Fruit fly (Drosophila melanogaster) whole organism, embryonic: ENCODE results near the gene CG17140.

ENCODE experiments used
- Adf1 ChIP-seq: fragments of 200-800 bp; sonication (Bioruptor generic); IDR thresholded peaks from 2 replicates; pipeline ENCODE4 v1.3.6; 2022; ENCODE audit warnings: missing biosample characterization, missing genetic modification characterization
- CG10366 ChIP-seq: fragments of 200-800 bp; sonication (Bioruptor generic); IDR thresholded peaks from 2 replicates; pipeline ENCODE4 v1.3.6; 2022; ENCODE audit warnings: missing biosample characterization, missing genetic modification characterization
- CG11398 ChIP-seq: fragments of 200-800 bp; sonication (Bioruptor generic); optimal IDR thresholded peaks from 2 replicates; lab custom pipeline; 2016; ENCODE audit warnings: missing biosample characterization, missing genetic modification characterization
- CG11560 ChIP-seq: fragments of 200-800 bp; sonication (Bioruptor generic); IDR thresholded peaks from 3 replicates; pipeline ENCODE4 v1.3.6; 2022; ENCODE audit warnings: missing biosample characterization, missing genetic modification characterization
- CG13894 ChIP-seq: fragments of 200-800 bp; sonication (Bioruptor generic); optimal IDR thresholded peaks from 3 replicates; lab custom pipeline; 2018; ENCODE audit warnings: missing biosample characterization, mild to moderate bottlenecking, missing genetic modification characterization, moderate library complexity
- CG14860 ChIP-seq: fragments of 200-800 bp; sonication (Bioruptor generic); IDR thresholded peaks from 3 replicates; pipeline ENCODE4 v1.3.6; 2022; ENCODE audit warnings: missing biosample characterization, missing genetic modification characterization; ENCODE audit not compliant: partially characterized antibody
- CG14965 ChIP-seq: fragments of 200-800 bp; sonication (Bioruptor generic); optimal IDR thresholded peaks from 2 replicates; lab custom pipeline; 2016; ENCODE audit warnings: missing biosample characterization, missing genetic modification characterization, borderline replicate concordance
- CG17612 ChIP-seq: fragments of 200-800 bp; sonication (Bioruptor generic); IDR thresholded peaks from 2 replicates; pipeline ENCODE4 v1.3.6; 2022; ENCODE audit warnings: missing biosample characterization, missing genetic modification characterization
- CG2202 ChIP-seq: fragments of 200-800 bp; sonication (Bioruptor generic); optimal IDR thresholded peaks from 2 replicates; lab custom pipeline; 2018; ENCODE audit warnings: missing biosample characterization, mild to moderate bottlenecking, missing genetic modification characterization
- CG3065 ChIP-seq: fragments of 200-800 bp; sonication (Bioruptor generic); optimal IDR thresholded peaks from 2 replicates; lab custom pipeline; 2016; ENCODE audit warnings: missing biosample characterization, missing genetic modification characterization
- CG31224 ChIP-seq: fragments of 200-800 bp; sonication (Bioruptor generic); IDR thresholded peaks from 2 replicates; pipeline ENCODE4 v1.3.6; 2022; ENCODE audit warnings: missing biosample characterization, missing genetic modification characterization
- CG3163 ChIP-seq: fragments of 200-800 bp; sonication (Bioruptor generic); optimal IDR thresholded peaks from 3 replicates; lab custom pipeline; 2016; ENCODE audit warnings: missing biosample characterization, missing genetic modification characterization
- CG3847 ChIP-seq: fragments of 200-800 bp; sonication (Bioruptor generic); IDR thresholded peaks from 2 replicates; pipeline ENCODE4 v1.3.6; 2022; ENCODE audit warnings: missing biosample characterization, missing genetic modification characterization
- CG4424 ChIP-seq: fragments of 200-800 bp; sonication (Bioruptor generic); optimal IDR thresholded peaks from 3 replicates; lab custom pipeline; 2016; ENCODE audit warnings: missing biosample characterization, missing genetic modification characterization
- CG4730 ChIP-seq: fragments of 200-800 bp; sonication (Bioruptor generic); IDR thresholded peaks from 2 replicates; pipeline ENCODE4 v1.3.6; 2022; ENCODE audit warnings: missing biosample characterization, missing genetic modification characterization
- CG5245 ChIP-seq: fragments of 200-800 bp; sonication (Bioruptor generic); optimal IDR thresholded peaks from 3 replicates; lab custom pipeline; 2016; ENCODE audit warnings: missing biosample characterization, missing genetic modification characterization
- CG6272 ChIP-seq: fragments of 200-800 bp; sonication (Bioruptor generic); IDR thresholded peaks from 2 replicates; pipeline ENCODE4 v1.3.6; 2022; ENCODE audit warnings: missing biosample characterization, missing genetic modification characterization
- CG6683 ChIP-seq: fragments of 200-800 bp; sonication (Bioruptor generic); optimal IDR thresholded peaks from 2 replicates; lab custom pipeline; 2017; ENCODE audit warnings: missing biosample characterization, mild to moderate bottlenecking, missing genetic modification characterization, missing genetic modification reagents
- CG6813 ChIP-seq: fragments of 200-800 bp; sonication (Bioruptor generic); optimal IDR thresholded peaks from 2 replicates; lab custom pipeline; 2017; ENCODE audit warnings: missing biosample characterization, missing genetic modification characterization, mild to moderate bottlenecking, moderate library complexity, missing genetic modification reagents
- CG7556 ChIP-seq: fragments of 200-800 bp; sonication (Bioruptor generic); optimal IDR thresholded peaks from 2 replicates; lab custom pipeline; 2017; ENCODE audit warnings: missing biosample characterization, mild to moderate bottlenecking, missing genetic modification characterization
- CG9215 ChIP-seq: fragments of 200-800 bp; sonication (Bioruptor generic); IDR thresholded peaks from 2 replicates; pipeline ENCODE4 v1.3.6; 2022; ENCODE audit warnings: missing biosample characterization, missing genetic modification characterization
- D ChIP-seq, 2 experiments: fragments of 200-800 bp in 1 of 2; fragments of >200 bp in 1 of 2; sonication (Bioruptor generic) in 1 of 2; optimal IDR thresholded peaks; 2 replicates in 1 of 2; 3 replicates in 1 of 2; lab custom pipeline; 2017; ENCODE audit warnings: mild to moderate bottlenecking in 1 of 2, missing biosample characterization in 1 of 2, missing genetic modification characterization in 1 of 2, missing genetic modification reagents in 1 of 2
- Dref ChIP-seq: fragments of 200-800 bp; sonication (Bioruptor generic); IDR thresholded peaks from 2 replicates; pipeline ENCODE4 v1.3.6; 2022; ENCODE audit warnings: missing biosample characterization, missing genetic modification characterization
- Drgx ChIP-seq: fragments of 200-800 bp; sonication (Bioruptor generic); IDR thresholded peaks from 2 replicates; pipeline ENCODE4 v1.3.6; 2022; ENCODE audit warnings: missing biosample characterization, missing genetic modification characterization
- Fer2 ChIP-seq: fragments of 200-800 bp; sonication (Bioruptor generic); optimal IDR thresholded peaks from 2 replicates; lab custom pipeline; 2018; ENCODE audit warnings: missing biosample characterization, mild to moderate bottlenecking, missing genetic modification characterization, moderate library complexity
- HLH54F ChIP-seq: fragments of 200-800 bp; sonication (Bioruptor generic); optimal IDR thresholded peaks from 3 replicates; lab custom pipeline; 2016; ENCODE audit warnings: missing biosample characterization, missing genetic modification characterization
- Jarid2 ChIP-seq: fragments of 200-800 bp; sonication (Bioruptor generic); optimal IDR thresholded peaks from 3 replicates; lab custom pipeline; 2017; ENCODE audit warnings: mild to moderate bottlenecking, missing biosample characterization, missing genetic modification reagents, missing genetic modification characterization
- Lhr ChIP-seq: fragments of 200-800 bp; sonication (Bioruptor generic); optimal IDR thresholded peaks from 3 replicates; lab custom pipeline; 2017; ENCODE audit warnings: mild to moderate bottlenecking, missing biosample characterization, missing genetic modification reagents, missing genetic modification characterization
- Lim3 ChIP-seq: fragments of 200-800 bp; sonication (Bioruptor generic); IDR thresholded peaks from 2 replicates; pipeline ENCODE4 v1.3.6; 2022; ENCODE audit warnings: missing biosample characterization, missing genetic modification characterization
- Oaz ChIP-seq: fragments of 200-800 bp; sonication (Bioruptor generic); IDR thresholded peaks from 2 replicates; pipeline ENCODE4 v1.3.6; 2022; ENCODE audit warnings: missing biosample characterization, missing genetic modification characterization
- Sry-β ChIP-seq: fragments of 200-800 bp; sonication (Bioruptor generic); optimal IDR thresholded peaks from 2 replicates; lab custom pipeline; 2018; ENCODE audit warnings: missing biosample characterization, mild to moderate bottlenecking, missing genetic modification characterization, moderate library complexity
- ato ChIP-seq: fragments of 200-800 bp; sonication (Bioruptor generic); IDR thresholded peaks from 2 replicates; pipeline ENCODE4 v1.3.6; 2022; ENCODE audit warnings: missing biosample characterization, missing genetic modification characterization; ENCODE audit not compliant: partially characterized antibody
- disco-r ChIP-seq: fragments of 200-800 bp; sonication (Bioruptor generic); optimal IDR thresholded peaks from 2 replicates; lab custom pipeline; 2016; ENCODE audit warnings: missing biosample characterization, missing genetic modification characterization
- ftz-f1 ChIP-seq: fragments of 200-800 bp; sonication (Bioruptor generic); optimal IDR thresholded peaks from 2 replicates; lab custom pipeline; 2016; ENCODE audit warnings: missing biosample characterization, missing genetic modification characterization
- gcm2 ChIP-seq: fragments of 200-800 bp; sonication (Bioruptor generic); optimal IDR thresholded peaks from 2 replicates; lab custom pipeline; 2016; ENCODE audit warnings: missing biosample characterization, missing genetic modification characterization
- h ChIP-seq: fragments of >200 bp; optimal IDR thresholded peaks from 2 replicates; lab custom pipeline; 2017
- her ChIP-seq: fragments of 200-800 bp; sonication (Bioruptor generic); optimal IDR thresholded peaks from 2 replicates; lab custom pipeline; 2016; ENCODE audit warnings: missing biosample characterization, missing genetic modification characterization
- insv ChIP-seq, 2 experiments: fragments of 200-800 bp; sonication (Bioruptor generic); optimal IDR thresholded peaks; 3 replicates each; lab custom pipeline; 2016 to 2018; ENCODE audit warnings: missing biosample characterization in 2 of 2, missing genetic modification characterization in 2 of 2
- inv ChIP-seq: fragments of 200-800 bp; sonication (Bioruptor generic); IDR thresholded peaks from 2 replicates; pipeline ENCODE4 v1.3.6; 2022; ENCODE audit warnings: missing biosample characterization, missing genetic modification characterization; ENCODE audit not compliant: partially characterized antibody
- jing ChIP-seq: fragments of 200-800 bp; sonication (Bioruptor generic); optimal IDR thresholded peaks from 2 replicates; lab custom pipeline; 2018; ENCODE audit warnings: missing biosample characterization, mild to moderate bottlenecking, missing genetic modification characterization
- jumu ChIP-seq: fragments of 200-800 bp; sonication (Bioruptor generic); optimal IDR thresholded peaks from 3 replicates; lab custom pipeline; 2016; ENCODE audit warnings: missing biosample characterization, missing genetic modification characterization
- ken ChIP-seq: fragments of 200-800 bp; sonication (Bioruptor generic); IDR thresholded peaks from 3 replicates; pipeline ENCODE4 v1.3.6; 2022; ENCODE audit warnings: missing biosample characterization, missing genetic modification characterization
- lab ChIP-seq: fragments of 200-800 bp; sonication (Bioruptor generic); optimal IDR thresholded peaks from 3 replicates; lab custom pipeline; 2017; ENCODE audit warnings: missing biosample characterization, missing genetic modification characterization, mild to moderate bottlenecking, moderate library complexity, missing genetic modification reagents
- lbe ChIP-seq: fragments of 200-800 bp; sonication (Bioruptor generic); optimal IDR thresholded peaks from 2 replicates; lab custom pipeline; 2016; ENCODE audit warnings: missing biosample characterization, mild to moderate bottlenecking, missing genetic modification characterization
- odd ChIP-seq: fragments of 200-800 bp; sonication (Bioruptor generic); optimal IDR thresholded peaks from 2 replicates; lab custom pipeline; 2017; ENCODE audit warnings: missing biosample characterization, mild to moderate bottlenecking, missing genetic modification characterization
- p53 ChIP-seq: fragments of 200-800 bp; sonication (Bioruptor generic); optimal IDR thresholded peaks from 2 replicates; lab custom pipeline; 2016; ENCODE audit warnings: missing biosample characterization, missing genetic modification characterization
- ro ChIP-seq: fragments of 200-800 bp; sonication (Bioruptor generic); IDR thresholded peaks from 2 replicates; pipeline ENCODE4 v1.3.6; 2022; ENCODE audit warnings: missing biosample characterization, missing genetic modification characterization
- slou ChIP-seq: fragments of 200-800 bp; sonication (Bioruptor generic); optimal IDR thresholded peaks from 3 replicates; lab custom pipeline; 2016; ENCODE audit warnings: missing biosample characterization, missing genetic modification characterization
- stwl ChIP-seq: fragments of 200-800 bp; sonication (Bioruptor generic); optimal IDR thresholded peaks from 3 replicates; lab custom pipeline; 2018; ENCODE audit warnings: missing biosample characterization, mild to moderate bottlenecking, missing genetic modification characterization, moderate library complexity
- tin ChIP-seq: fragments of 200-800 bp; sonication (Bioruptor generic); optimal IDR thresholded peaks from 3 replicates; lab custom pipeline; 2016; ENCODE audit warnings: missing biosample characterization, missing genetic modification characterization
- yki ChIP-seq: fragments of >200 bp; optimal IDR thresholded peaks from 3 replicates; lab custom pipeline; 2018

CG17140 gene

dm6 chr2L:10856328-10856942 lies 11.0 kb upstream of the CG17140 start, which contains the start of gene Dnz1 (continued):
- TF ChIP-seq Fer2 (tag; lab: Kevin White, UChicago) (no peak), insv (GFP tag; optimal IDR thresholded peaks at IDR 0.05; lab: Kevin White, UChicago) (no peak), odd (no peak), CG14965 (no peak), CG7556 (GFP tag; lab: Kevin White, UChicago) (peak; percentile 16), CG9215 (peak; percentile 36; the same call in 1 of the 2 replicates), CG13894 (tag; lab: Kevin White, UChicago) (peak; percentile 39), lbe (GFP tag; lab: Kevin White, UChicago) (no peak), CG11398 (no peak), stwl (tag; lab: Kevin White, UChicago) (no peak), inv (GFP tag; lab: Robert Waterston, UW) (no peak), CG31224 (GFP tag; lab: Robert Waterston, UW) (peak; percentile 17; the same call in 1 of the 2 replicates), CG4424 (GFP tag; lab: Kevin White, UChicago) (peak; percentile 58), yki (lab: Kevin White, UChicago) (no peak), ro (GFP tag; lab: Robert Waterston, UW) (no peak), HLH54F (GFP tag; lab: Kevin White, UChicago) (peak; percentile 38), CG11560 (tag; lab: Robert Waterston, UW) (no peak; the same call in 2 of the 3 replicates), lab (GFP tag; lab: Kevin White, UChicago) (peak; percentile 51), Adf1 (peak; percentile 10; the same call in 1 of the 2 replicates), disco-r (no peak), Sry-β (no peak), CG3847 (GFP tag; lab: Robert Waterston, UW) (peak; percentile 65), Oaz (GFP tag; lab: Robert Waterston, UW) (no peak), Drgx (peak; percentile 40; the same call in 1 of the 2 replicates), CG3163 (GFP tag; lab: Kevin White, UChicago) (no peak), tin (GFP tag; lab: Kevin White, UChicago) (peak; percentile 27), ato (GFP tag; lab: Robert Waterston, UW) (no peak), Lim3 (GFP tag; lab: Robert Waterston, UW) (no peak), gcm2 (GFP tag; lab: Kevin White, UChicago) (no peak), CG4730 (GFP tag; lab: Robert Waterston, UW) (no peak), h (lab: Kevin White, UChicago) (no peak), slou (GFP tag; lab: Kevin White, UChicago) (peak; percentile 0), CG2202 (tag; lab: Kevin White, UChicago) (no peak), CG6683 (no peak), jing (GFP tag; lab: Kevin White, UChicago) (no peak), CG6813 (GFP tag; lab: Kevin White, UChicago) (no peak), CG14860 (GFP tag; lab: Robert Waterston, UW) (no peak), D (optimal IDR thresholded peaks at IDR 0.05; lab: Kevin White, UChicago) (no peak), D (GFP tag; optimal IDR thresholded peaks at IDR 0.05; lab: Kevin White, UChicago) (no peak), ken (peak; percentile 63; the same call in 1 of the 3 replicates), CG10366 (peak; percentile 58), jumu (peak; percentile 36), CG5245 (GFP tag; lab: Kevin White, UChicago) (no peak), CG3065 (GFP tag; lab: Kevin White, UChicago) (no peak), Lhr (GFP tag; lab: Kevin White, UChicago) (no peak), her (no peak), ftz-f1 (GFP tag; lab: Kevin White, UChicago) (no peak), Dref (no peak), CG6272 (GFP tag; lab: Robert Waterston, UW) (no peak), p53 (GFP tag; lab: Kevin White, UChicago) (no peak), CG17612 (GFP tag; lab: Robert Waterston, UW) (no peak), Jarid2 (GFP tag; lab: Kevin White, UChicago) (no peak)
